Worm (Caenorhabditis elegans): ENCODE measurements around the gene C17F4.2.
"Not testable (repeated sequence)": the region's sequence is repeated elsewhere in the genome, so short reads cannot be mapped to it uniquely, and the experiment has no call there.

Gene C17F4.2

DNA sequence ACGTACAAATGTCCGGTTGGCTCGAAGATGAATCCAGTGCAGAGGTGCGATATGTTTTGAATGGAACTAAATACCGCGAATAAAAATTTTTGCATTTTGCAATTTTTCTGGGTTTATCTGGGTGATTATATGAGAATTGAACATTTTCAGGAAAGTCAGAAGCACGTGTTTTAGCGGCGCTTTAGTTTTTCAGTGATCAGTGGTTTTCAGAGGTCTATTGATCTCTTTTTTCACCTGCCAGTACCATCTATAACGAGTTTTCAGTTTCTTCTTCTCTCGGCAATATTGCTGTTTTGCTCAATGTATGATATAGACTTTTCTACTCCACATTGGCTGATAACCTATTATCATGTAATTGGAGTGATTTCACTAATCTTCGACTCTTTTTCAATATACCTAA is 38.6 kb downstream of the C17F4.2 start, which contains the start of gene sri-63:
TSS of gene sri-63 (plus strand) at position 301 of the 400 bp plus-strand sequence.
- TF ChIP-seq lin-40 (tag; optimal IDR thresholded peaks at IDR 0.05) (no peak), sptf-2 (GFP tag; optimal IDR thresholded peaks at IDR 0.05) (no peak), ztf-18 (tag; optimal IDR thresholded peaks at IDR 0.05) (no peak), K11D2.4 (GFP tag; IDR thresholded peaks at IDR 0.05) (no peak), tbx-9 (tag; optimal IDR thresholded peaks at IDR 0.05; ENCODE audit: borderline replicate concordance) (no peak), ceh-58 (GFP tag; IDR thresholded peaks at IDR 0.05) (no peak), F22D6.2 (tag; optimal IDR thresholded peaks at IDR 0.05) (no peak), snpc-1.1 (tag; optimal IDR thresholded peaks at IDR 0.05; ENCODE audit: insufficient read depth) (no peak), C06A6.2 (GFP tag; conservative IDR thresholded peaks at IDR 0.05) (no peak), aptf-3 (GFP tag; IDR thresholded peaks at IDR 0.05) (no peak), hlh-26 (GFP tag; conservative IDR thresholded peaks at IDR 0.05) (no peak), hlh-12 (tag; optimal IDR thresholded peaks at IDR 0.05) (no peak), D2030.7 (GFP tag; IDR thresholded peaks at IDR 0.05) (no peak), F55B11.4 (tag; optimal IDR thresholded peaks at IDR 0.05; ENCODE audit: borderline replicate concordance, insufficient read depth) (no peak), Y67H2A.10 (GFP tag; conservative IDR thresholded peaks at IDR 0.05) (no peak), tbp1 (GFP tag; optimal IDR thresholded peaks at IDR 0.05) (no peak)

DNA sequence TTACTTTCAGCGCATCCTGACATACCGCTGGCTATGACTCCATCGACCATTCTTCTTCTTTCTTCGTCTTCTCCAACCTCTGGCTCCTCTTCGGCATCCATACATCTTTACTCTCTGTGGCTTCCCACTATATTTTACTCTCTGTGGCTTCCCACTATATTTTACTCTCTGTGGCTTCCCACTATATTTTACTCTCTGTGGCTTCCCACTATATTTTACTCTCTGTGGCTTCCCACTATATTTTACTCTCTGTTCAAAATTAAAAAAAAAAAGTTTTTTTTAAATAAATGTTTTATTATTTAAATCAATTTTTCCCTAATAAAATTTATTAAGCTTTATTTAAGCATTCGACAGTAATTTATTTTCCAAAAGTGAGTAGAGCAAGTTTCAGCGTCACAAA is 42.1 kb downstream of the C17F4.2 start, which contains the start of gene F39E9.14:
TSS of gene F39E9.14 (minus strand) at position 101 of the 400 bp plus-strand sequence.
- TF ChIP-seq hlh-12 (tag; optimal IDR thresholded peaks at IDR 0.05); aptf-2 (GFP tag; conservative IDR thresholded peaks at IDR 0.05); mcd-1 (GFP tag; IDR thresholded peaks at IDR 0.05): not testable (repeated sequence)

DNA sequence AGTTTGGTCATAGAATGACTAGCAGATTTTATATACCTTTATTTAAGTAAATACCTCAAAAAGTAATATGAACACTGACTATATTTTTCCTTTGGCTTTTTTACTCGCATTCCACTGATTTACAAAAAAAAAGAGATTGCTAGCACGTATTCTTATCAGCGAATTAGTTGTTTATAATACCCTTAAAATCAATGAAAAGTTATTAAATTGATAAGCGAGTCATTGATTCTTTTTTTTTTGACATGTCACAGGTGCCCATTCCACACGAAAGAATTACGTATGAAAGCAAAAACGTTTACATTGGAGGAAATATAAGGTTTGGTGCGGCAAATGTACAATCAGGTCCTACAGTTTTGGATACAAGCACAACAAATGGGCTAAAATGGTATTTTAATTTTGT is 46.7 kb downstream of the C17F4.2 start, which contains the start of gene btb-17:
TSS of gene btb-17 (plus strand) at position 213 of the 400 bp plus-strand sequence.
- TF ChIP-seq nhr-80 (tag; optimal IDR thresholded peaks at IDR 0.05), result peak; percentile 35
- TF ChIP-seq ztf-22 (GFP tag; optimal IDR thresholded peaks at IDR 0.05), result no peak

DNA sequence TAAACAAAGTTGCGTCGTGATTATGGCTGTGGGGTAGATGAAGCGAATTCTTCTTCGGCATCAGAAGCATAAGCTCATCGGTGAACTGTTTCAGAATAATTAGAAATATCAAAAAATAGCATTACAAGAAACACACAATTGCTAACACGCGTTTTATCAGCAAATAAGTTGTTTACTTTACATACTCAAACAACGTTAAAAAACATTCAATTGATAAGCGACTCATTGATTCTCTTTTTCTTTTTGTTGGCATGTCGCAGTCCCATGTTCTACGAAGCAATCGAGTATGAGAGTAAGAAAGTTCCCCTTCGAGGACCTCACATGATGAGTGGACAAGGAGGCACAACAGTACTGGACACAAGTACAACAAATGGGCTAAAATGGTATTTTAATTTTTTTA is 48.2 kb downstream of the C17F4.2 start, which contains the start of gene btb-16:
TSS of gene btb-16 (plus strand) at position 240 of the 400 bp plus-strand sequence.
- TF ChIP-seq D2030.7 (GFP tag; IDR thresholded peaks at IDR 0.05) (no peak), sdz-38 (tag; optimal IDR thresholded peaks at IDR 0.05) (no peak), nhr-80 (tag; optimal IDR thresholded peaks at IDR 0.05) (peak; percentile 36)

DNA sequence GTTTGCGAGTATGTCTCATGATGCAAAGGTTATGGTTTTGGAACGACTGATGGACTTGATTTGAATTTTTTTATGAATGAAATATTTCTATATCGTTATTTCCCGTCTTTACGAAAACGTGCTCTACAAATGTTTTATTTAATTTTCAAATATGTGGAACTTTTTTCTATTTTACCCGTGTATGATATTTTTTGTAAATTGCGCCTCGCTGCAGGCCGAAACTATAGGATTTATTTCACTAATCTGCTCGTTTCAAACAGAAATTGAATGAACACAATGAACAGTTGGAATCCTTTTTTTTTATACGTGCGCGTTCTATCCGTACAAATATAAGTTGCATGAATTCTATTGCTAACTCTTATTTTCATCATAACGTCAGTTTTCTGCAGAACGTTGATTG is 49.4 kb downstream of the C17F4.2 start, which contains the start of gene btb-18:
TSS of gene btb-18 (plus strand) at position 301 of the 400 bp plus-strand sequence.
- no peak for TF ChIP-seq F55B11.4 (tag; optimal IDR thresholded peaks at IDR 0.05; ENCODE audit: borderline replicate concordance, insufficient read depth)
- TF ChIP-seq nhr-90 (tag; optimal IDR thresholded peaks at IDR 0.05), result no peak
- no peak for TF ChIP-seq F52B5.7 (tag; optimal IDR thresholded peaks at IDR 0.05)
- TF ChIP-seq lir-1 (GFP tag; conservative IDR thresholded peaks at IDR 0.05), result no peak
- no peak for TF ChIP-seq B0019.2 (GFP tag; conservative IDR thresholded peaks at IDR 0.05)
- TF ChIP-seq D2030.7 (GFP tag; IDR thresholded peaks at IDR 0.05), result no peak
- TF ChIP-seq zfh-2 (GFP tag; conservative IDR thresholded peaks at IDR 0.05), result no peak
- TF ChIP-seq ceh-91 (GFP tag; IDR thresholded peaks at IDR 0.05), result no peak
- no peak for TF ChIP-seq F33H1.4 (GFP tag; IDR thresholded peaks at IDR 0.05)
- TF ChIP-seq him-1 (tag; optimal IDR thresholded peaks at IDR 0.05), result no peak
- TF ChIP-seq rpc-1 (optimal IDR thresholded peaks at IDR 0.05), result no peak
- no peak for TF ChIP-seq rpc-1 (tag; optimal IDR thresholded peaks at IDR 0.05)
- TF ChIP-seq nfya-2 (GFP tag; IDR thresholded peaks at IDR 0.05), result no peak
